Fruit fly (Drosophila melanogaster) whole organism, embryonic: ENCODE data around the gene Yip1d1.
A peak's percentile ranks its signal among the peaks of the same experiment; 100 is the strongest.

Experiments used
- BEAF-32 ChIP-seq: fragments of 200-800 bp; sonication (Bioruptor generic); optimal IDR thresholded peaks from 3 replicates; lab custom pipeline; 2017; ENCODE audit warnings: missing biosample characterization, missing genetic modification characterization, mild to moderate bottlenecking, moderate library complexity, missing genetic modification reagents
- CG10209 ChIP-seq: fragments of 200-800 bp; sonication (Bioruptor generic); optimal IDR thresholded peaks from 3 replicates; lab custom pipeline; 2017; ENCODE audit warnings: missing biosample characterization, mild to moderate bottlenecking, missing genetic modification characterization, missing genetic modification reagents
- CG10462 ChIP-seq: fragments of 200-800 bp; sonication (Bioruptor generic); optimal IDR thresholded peaks from 2 replicates; lab custom pipeline; 2016; ENCODE audit warnings: missing biosample characterization, missing genetic modification characterization
- CG11247 ChIP-seq: fragments of 200-800 bp; sonication (Bioruptor generic); IDR thresholded peaks from 2 replicates; pipeline ENCODE4 v1.3.6; 2022; ENCODE audit warnings: missing biosample characterization, missing genetic modification characterization
- CG11696 ChIP-seq: fragments of 200-800 bp; sonication (Bioruptor generic); IDR thresholded peaks from 2 replicates; pipeline ENCODE4 v1.3.6; 2022; ENCODE audit warnings: missing biosample characterization, missing genetic modification characterization
- CG11723 ChIP-seq: fragments of 200-800 bp; sonication (Bioruptor generic); optimal IDR thresholded peaks from 2 replicates; lab custom pipeline; 2017; ENCODE audit warnings: missing biosample characterization, mild to moderate bottlenecking, missing genetic modification characterization
- CG12155 ChIP-seq: fragments of 200-800 bp; sonication (Bioruptor generic); optimal IDR thresholded peaks from 3 replicates; lab custom pipeline; 2016; ENCODE audit warnings: missing biosample characterization, missing genetic modification characterization
- CG12659 ChIP-seq: fragments of 200-800 bp; sonication (Bioruptor generic); optimal IDR thresholded peaks from 3 replicates; lab custom pipeline; 2017; ENCODE audit warnings: mild to moderate bottlenecking, missing biosample characterization, missing genetic modification reagents, missing genetic modification characterization
- CG13123 ChIP-seq: fragments of 200-800 bp; sonication (Bioruptor generic); optimal IDR thresholded peaks from 2 replicates; lab custom pipeline; 2016; ENCODE audit warnings: missing biosample characterization, missing genetic modification characterization
- CG1603 ChIP-seq: fragments of 200-800 bp; sonication (Bioruptor generic); optimal IDR thresholded peaks from 2 replicates; lab custom pipeline; 2019; ENCODE audit warnings: missing biosample characterization, mild to moderate bottlenecking, missing genetic modification characterization, moderate library complexity
- CG1647 ChIP-seq: fragments of 200-800 bp; sonication (Bioruptor generic); optimal IDR thresholded peaks from 3 replicates; lab custom pipeline; 2016; ENCODE audit warnings: missing biosample characterization, missing genetic modification characterization
- CG17361 ChIP-seq: fragments of 200-800 bp; sonication (Bioruptor generic); IDR thresholded peaks from 3 replicates; pipeline ENCODE4 v1.3.6; 2022; ENCODE audit warnings: missing biosample characterization, missing genetic modification characterization
- CG30020 ChIP-seq: fragments of 200-800 bp; optimal IDR thresholded peaks from 2 replicates; lab custom pipeline; 2019; ENCODE audit warnings: missing biosample characterization, mild to moderate bottlenecking, missing genetic modification characterization, moderate library complexity
- CG31388 ChIP-seq: fragments of 200-800 bp; sonication (Bioruptor generic); optimal IDR thresholded peaks from 2 replicates; lab custom pipeline; 2016; ENCODE audit warnings: missing biosample characterization, missing genetic modification characterization
- CG3995 ChIP-seq: fragments of 200-800 bp; sonication (Bioruptor generic); optimal IDR thresholded peaks from 3 replicates; lab custom pipeline; 2016; ENCODE audit warnings: missing biosample characterization, missing genetic modification characterization
- CG4617 ChIP-seq: fragments of 200-800 bp; sonication (Bioruptor generic); optimal IDR thresholded peaks from 3 replicates; lab custom pipeline; 2016; ENCODE audit warnings: missing biosample characterization, missing genetic modification characterization, borderline replicate concordance
- CG6254 ChIP-seq: fragments of 200-800 bp; sonication (Bioruptor generic); optimal IDR thresholded peaks from 3 replicates; lab custom pipeline; 2017; ENCODE audit warnings: mild to moderate bottlenecking, missing biosample characterization, missing genetic modification reagents, missing genetic modification characterization
- CG7372 ChIP-seq: fragments of 200-800 bp; sonication (Bioruptor generic); IDR thresholded peaks from 2 replicates; pipeline ENCODE4 v1.3.6; 2022; ENCODE audit warnings: missing biosample characterization, missing genetic modification characterization
- CG9876 ChIP-seq: fragments of 200-800 bp; sonication (Bioruptor generic); optimal IDR thresholded peaks from 2 replicates; lab custom pipeline; 2016; ENCODE audit warnings: missing biosample characterization, missing genetic modification characterization
- CHES-1-like ChIP-seq: fragments of 200-800 bp; sonication (Bioruptor generic); optimal IDR thresholded peaks from 2 replicates; lab custom pipeline; 2016; ENCODE audit warnings: missing biosample characterization, missing genetic modification characterization
- D19A ChIP-seq: fragments of 200-800 bp; optimal IDR thresholded peaks from 3 replicates; lab custom pipeline; 2019; ENCODE audit warnings: missing biosample characterization, mild to moderate bottlenecking, missing genetic modification characterization, moderate library complexity
- Dad ChIP-seq: fragments of 200-800 bp; sonication (Bioruptor generic); optimal IDR thresholded peaks from 3 replicates; lab custom pipeline; 2016; ENCODE audit warnings: missing biosample characterization, missing genetic modification characterization
- Doc2 ChIP-seq: fragments of 200-800 bp; sonication (Bioruptor generic); IDR thresholded peaks from 2 replicates; pipeline ENCODE4 v1.3.6; 2022; ENCODE audit warnings: missing biosample characterization, missing genetic modification characterization
- E2f2 ChIP-seq: fragments of 200-800 bp; sonication (Bioruptor generic); IDR thresholded peaks from 2 replicates; pipeline ENCODE4 v1.3.6; 2022; ENCODE audit warnings: missing biosample characterization, missing genetic modification characterization
- Gug ChIP-seq: fragments of 200-800 bp; sonication (Bioruptor generic); IDR thresholded peaks from 4 replicates; pipeline ENCODE4 v1.3.6; 2022; ENCODE audit warnings: missing biosample characterization, missing genetic modification characterization
- MESR4 ChIP-seq: fragments of 200-800 bp; sonication (Bioruptor generic); optimal IDR thresholded peaks from 2 replicates; lab custom pipeline; 2018; ENCODE audit warnings: missing biosample characterization, mild to moderate bottlenecking, missing genetic modification characterization, moderate library complexity
- Ravus ChIP-seq: fragments of 200-800 bp; sonication (Bioruptor generic); IDR thresholded peaks from 2 replicates; pipeline ENCODE4 v1.3.6; 2022; ENCODE audit warnings: missing biosample characterization, missing genetic modification characterization
- Sin3A ChIP-seq: fragments of >200 bp; optimal IDR thresholded peaks from 2 replicates; lab custom pipeline; 2018
- Taf1 ChIP-seq: fragments of 200-800 bp; sonication (Bioruptor generic); IDR thresholded peaks from 2 replicates; pipeline ENCODE4 v1.3.6; 2022; ENCODE audit warnings: missing biosample characterization, missing genetic modification characterization
- Tbp ChIP-seq: fragments of >200 bp; optimal IDR thresholded peaks from 2 replicates; lab custom pipeline; 2018; ENCODE audit warnings: missing biosample characterization, missing genetic modification characterization
- Xbp1 ChIP-seq: fragments of 200-800 bp; sonication (Bioruptor generic); optimal IDR thresholded peaks from 3 replicates; lab custom pipeline; 2016; ENCODE audit warnings: missing biosample characterization, mild to moderate bottlenecking, missing genetic modification characterization
- abd-A ChIP-seq: fragments of 200-800 bp; sonication (Bioruptor generic); optimal IDR thresholded peaks from 3 replicates; lab custom pipeline; 2019; ENCODE audit warnings: missing biosample characterization, mild to moderate bottlenecking, missing genetic modification characterization, moderate library complexity
- ase ChIP-seq: fragments of 200-800 bp; sonication (Bioruptor generic); IDR thresholded peaks from 3 replicates; pipeline ENCODE4 v1.3.6; 2022; ENCODE audit warnings: missing biosample characterization, missing genetic modification characterization
- bowl ChIP-seq: fragments of 200-800 bp; sonication (Bioruptor generic); IDR thresholded peaks from 2 replicates; pipeline ENCODE4 v1.3.6; 2022; ENCODE audit warnings: missing biosample characterization, missing genetic modification characterization
- croc ChIP-seq: fragments of 200-800 bp; sonication (Bioruptor generic); conservative IDR thresholded peaks from 3 replicates; pipeline ENCODE4 v1.3.6; 2022; ENCODE audit warnings: missing biosample characterization, missing genetic modification characterization
- gfzf ChIP-seq: fragments of 200-800 bp; sonication (Bioruptor generic); optimal IDR thresholded peaks from 2 replicates; lab custom pipeline; 2016; ENCODE audit warnings: missing biosample characterization, mild to moderate bottlenecking, missing genetic modification characterization, moderate library complexity
- gsb ChIP-seq: fragments of 200-800 bp; sonication (Bioruptor generic); IDR thresholded peaks from 2 replicates; pipeline ENCODE4 v1.3.6; 2022; ENCODE audit warnings: missing biosample characterization, missing genetic modification characterization
- jigr1 ChIP-seq: fragments of 200-800 bp; sonication (Bioruptor generic); IDR thresholded peaks from 3 replicates; pipeline ENCODE4 v1.3.6; 2022; ENCODE audit warnings: missing biosample characterization, missing genetic modification characterization
- lbe ChIP-seq: fragments of 200-800 bp; sonication (Bioruptor generic); optimal IDR thresholded peaks from 2 replicates; lab custom pipeline; 2016; ENCODE audit warnings: missing biosample characterization, mild to moderate bottlenecking, missing genetic modification characterization
- lola ChIP-seq, 3 experiments: fragments of >200 bp in 2 of 3; fragments of 200-800 bp in 1 of 3; sonication (Bioruptor generic) in 1 of 3; optimal IDR thresholded peaks; 2 replicates each; lab custom pipeline; 2017 to 2019; ENCODE audit warnings: missing biosample characterization in 3 of 3, missing genetic modification characterization in 3 of 3, mild to moderate bottlenecking in 1 of 3, moderate library complexity in 1 of 3
- nmo ChIP-seq: fragments of 200-800 bp; sonication (Bioruptor generic); optimal IDR thresholded peaks from 2 replicates; lab custom pipeline; 2018; ENCODE audit warnings: missing biosample characterization, mild to moderate bottlenecking, missing genetic modification characterization, moderate library complexity
- p53 ChIP-seq: fragments of 200-800 bp; sonication (Bioruptor generic); optimal IDR thresholded peaks from 2 replicates; lab custom pipeline; 2016; ENCODE audit warnings: missing biosample characterization, missing genetic modification characterization
- pfk ChIP-seq: fragments of 200-800 bp; sonication (Bioruptor generic); optimal IDR thresholded peaks from 2 replicates; lab custom pipeline; 2018; ENCODE audit warnings: missing biosample characterization, mild to moderate bottlenecking, missing genetic modification characterization, moderate library complexity
- stwl ChIP-seq: fragments of 200-800 bp; sonication (Bioruptor generic); optimal IDR thresholded peaks from 3 replicates; lab custom pipeline; 2018; ENCODE audit warnings: missing biosample characterization, mild to moderate bottlenecking, missing genetic modification characterization, moderate library complexity
- tll ChIP-seq, 2 experiments: fragments of 200-800 bp in 1 of 2; fragments of >200 bp in 1 of 2; sonication (Bioruptor generic) in 1 of 2; optimal IDR thresholded peaks; 2 replicates each; lab custom pipeline; 2017 to 2019; ENCODE audit warnings: missing biosample characterization in 2 of 2, missing genetic modification characterization in 2 of 2, mild to moderate bottlenecking in 1 of 2, moderate library complexity in 1 of 2
- trem ChIP-seq: fragments of 200-800 bp; optimal IDR thresholded peaks from 3 replicates; lab custom pipeline; 2019; ENCODE audit warnings: missing biosample characterization, mild to moderate bottlenecking, missing genetic modification characterization, moderate library complexity
- ttk ChIP-seq: fragments of 200-800 bp; sonication (Bioruptor generic); IDR thresholded peaks from 2 replicates; pipeline ENCODE4 v2.1.2; 2022; ENCODE audit warnings: missing biosample characterization, missing genetic modification characterization
- tx ChIP-seq: fragments of 200-800 bp; sonication (Bioruptor generic); optimal IDR thresholded peaks from 2 replicates; lab custom pipeline; 2016; ENCODE audit warnings: missing biosample characterization, missing genetic modification characterization
- wek ChIP-seq: fragments of 200-800 bp; sonication (Bioruptor generic); optimal IDR thresholded peaks from 3 replicates; lab custom pipeline; 2018; ENCODE audit warnings: missing biosample characterization, mild to moderate bottlenecking, missing genetic modification characterization, moderate library complexity
- yki ChIP-seq: fragments of >200 bp; optimal IDR thresholded peaks from 3 replicates; lab custom pipeline; 2018

Yip1d1 gene

DNA sequence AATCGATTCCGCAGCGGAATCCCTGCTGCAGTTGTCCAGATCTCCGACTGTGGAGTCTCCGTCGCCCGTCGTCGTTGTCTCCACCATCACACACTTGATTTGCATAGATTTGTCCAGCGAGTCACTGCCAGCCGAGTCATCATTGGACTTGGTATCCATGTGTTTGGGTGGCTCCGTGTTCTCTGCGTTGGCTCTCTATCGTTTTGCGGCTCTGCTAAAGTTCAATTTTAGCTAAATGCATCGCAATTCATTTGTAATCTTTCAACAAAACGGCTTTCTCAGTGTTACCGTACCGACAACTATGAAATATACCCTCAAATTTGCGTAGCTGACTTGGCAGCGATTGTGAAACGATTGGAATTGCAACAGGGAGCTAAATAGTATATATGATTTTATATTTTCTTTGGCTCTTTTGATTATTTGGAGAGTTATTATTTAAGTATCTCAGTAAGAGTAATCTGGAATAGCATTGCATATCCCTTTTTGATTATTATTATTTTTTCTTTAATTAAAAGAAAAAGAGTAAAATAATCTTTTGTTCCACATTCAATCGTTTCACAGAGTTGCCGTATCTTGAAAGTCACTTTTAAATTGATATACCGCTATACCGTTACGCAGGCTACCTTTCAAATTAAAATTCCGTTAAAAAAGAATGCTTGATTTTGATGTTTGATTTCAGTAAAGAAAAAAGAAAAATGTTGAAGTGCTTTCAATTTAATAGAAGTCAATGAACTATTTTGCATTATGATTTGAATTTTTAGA, 20.8 kb upstream of the Yip1d1 start, which contains the start of gene CG9933 (continued):
- TF ChIP-seq Taf1 (no peak), tll (GFP tag; optimal IDR thresholded peaks at IDR 0.05; lab: Kevin White, UChicago) (peak in 1 of 2 experiments; percentile 40), abd-A (tag; lab: Kevin White, UChicago) (no peak), CG11723 (GFP tag; lab: Kevin White, UChicago) (no peak), pfk (peak; percentile 93), nmo (GFP tag; lab: Kevin White, UChicago) (peak; percentile 51), CG10462 (GFP tag; lab: Kevin White, UChicago) (peak; percentile 60), lola (GFP tag; optimal IDR thresholded peaks at IDR 0.05; lab: Kevin White, UChicago) (no peak), gfzf (GFP tag; lab: Kevin White, UChicago) (peak; percentile 71), CG1603 (peak; percentile 83), D19A (tag; lab: Kevin White, UChicago) (no peak), BEAF-32 (GFP tag; lab: Kevin White, UChicago) (peak; percentile 45), CG12659 (GFP tag; lab: Kevin White, UChicago) (peak; percentile 37), CG3995 (GFP tag; lab: Kevin White, UChicago) (peak; percentile 72), wek (GFP tag; lab: Kevin White, UChicago) (no peak), CG7372 (no peak), Ravus (no peak), lbe (GFP tag; lab: Kevin White, UChicago) (no peak), yki (no peak), Gug (GFP tag; lab: Robert Waterston, UW) (no peak), CG4617 (GFP tag; lab: Kevin White, UChicago) (peak; percentile 65), stwl (tag; lab: Kevin White, UChicago) (peak; percentile 58), CG30020 (tag; lab: Kevin White, UChicago) (peak; percentile 93), CG9876 (GFP tag; lab: Kevin White, UChicago) (no peak), MESR4 (GFP tag; lab: Kevin White, UChicago) (peak; percentile 60), Dad (GFP tag; lab: Kevin White, UChicago) (no peak), trem (tag; lab: Kevin White, UChicago) (peak; percentile 52), CG1647 (GFP tag; lab: Kevin White, UChicago) (no peak), E2f2 (peak; percentile 64), Sin3A (peak; percentile 21)
- TF ChIP-seq, all 482 proteins: peak for 33

- TF ChIP-seq bowl (GFP tag; lab: Robert Waterston, UW), result no peak
- no peak for TF ChIP-seq Ravus
- no peak for TF ChIP-seq jigr1 (GFP tag; lab: Robert Waterston, UW)
- peak; percentile 93 for TF ChIP-seq gfzf (GFP tag; lab: Kevin White, UChicago)
- TF ChIP-seq Xbp1 (GFP tag; lab: Kevin White, UChicago), result peak; percentile 80
- TF ChIP-seq CG11696 (GFP tag; lab: Robert Waterston, UW), result no peak
- TF ChIP-seq croc (GFP tag; lab: Robert Waterston, UW), result no peak
- TF ChIP-seq CG10209 (GFP tag; lab: Kevin White, UChicago), result peak; percentile 31
- TF ChIP-seq CG12155 (GFP tag; lab: Kevin White, UChicago), result peak; percentile 71
- TF ChIP-seq Tbp (GFP tag; lab: Kevin White, UChicago), result no peak
- TF ChIP-seq tx, result peak; percentile 56
- no peak for TF ChIP-seq Doc2
- no peak for TF ChIP-seq gsb (GFP tag; lab: Robert Waterston, UW)
- TF ChIP-seq CG6254 (GFP tag; lab: Kevin White, UChicago), result no peak
- TF ChIP-seq CG17361 (GFP tag; lab: Robert Waterston, UW), result no peak
- TF ChIP-seq CG11247 (GFP tag; lab: Robert Waterston, UW), result peak; percentile 74
- peak; percentile 26; the same call in 1 of the 3 replicates for TF ChIP-seq ase (GFP tag; lab: Robert Waterston, UW)
- no peak for TF ChIP-seq CG31388 (GFP tag; lab: Kevin White, UChicago)
- peak; percentile 92 for TF ChIP-seq CHES-1-like (GFP tag; lab: Kevin White, UChicago)
- TF ChIP-seq ttk (GFP tag; lab: Robert Waterston, UW), result peak; percentile 63
- peak; percentile 61 for TF ChIP-seq p53 (GFP tag; lab: Kevin White, UChicago)
- TF ChIP-seq CG13123 (GFP tag; lab: Kevin White, UChicago), result no peak
Observed at dm6 chr2L:13018992-13019484, 18.6 kb upstream of the Yip1d1 start, which contains the start of gene Ube4B. Gene Ube4B (minus strand): TSS chr2L:13019434.
